Worm (Caenorhabditis elegans) whole organism, L4 larva: ENCODE measurements around the gene F18E3.13.

Source experiments
- F10B5.3 ChIP-seq: sonication (generic microtip); optimal IDR thresholded peaks from 2 replicates; lab custom pipeline; 2016; ENCODE audit warnings: mild to moderate bottlenecking, missing genetic modification characterization, missing compliant biosample characterization
- F37D6.2 ChIP-seq: sonication (generic microtip); optimal IDR thresholded peaks from 2 replicates; lab custom pipeline; 2016; ENCODE audit warnings: mild to moderate bottlenecking, missing genetic modification characterization, missing compliant biosample characterization
- R02D3.7 ChIP-seq: fragments of 150-350 bp; sonication (generic microtip); optimal IDR thresholded peaks from 3 replicates; lab custom pipeline; 2014; ENCODE audit warnings: missing biosample characterization, missing genetic modification characterization
- T20F7.1 ChIP-seq: fragments of 200-800 bp; sonication (Bioruptor generic); optimal IDR thresholded peaks from 2 replicates; lab custom pipeline; 2018; ENCODE audit warnings: mild to moderate bottlenecking, missing genetic modification characterization, missing compliant biosample characterization
- T26A8.4 ChIP-seq: fragments of 200-800 bp; sonication (Bioruptor generic); IDR thresholded peaks from 2 replicates; pipeline ENCODE4 v1.3.6; 2022; ENCODE audit warnings: missing genetic modification characterization, missing compliant biosample characterization
- Y105C5A.15 ChIP-seq: fragments of 200-800 bp; sonication (Bioruptor generic); IDR thresholded peaks from 2 replicates; pipeline ENCODE4 v1.3.6; 2022; ENCODE audit warnings: missing genetic modification characterization, missing compliant biosample characterization
- Y5F2A.4 ChIP-seq: fragments of 200-800 bp; sonication (Bioruptor generic); optimal IDR thresholded peaks from 2 replicates; lab custom pipeline; 2018; ENCODE audit warnings: mild to moderate bottlenecking, missing genetic modification characterization, missing compliant biosample characterization
- Y75B8A.6 ChIP-seq: fragments of 200-800 bp; sonication (Bioruptor generic); IDR thresholded peaks from 2 replicates; pipeline ENCODE4 v1.3.6; 2022; ENCODE audit warnings: missing genetic modification reagents, missing genetic modification characterization, missing compliant biosample characterization
- ZK546.5 ChIP-seq, 2 experiments: sonication (generic microtip); optimal IDR thresholded peaks; 2 replicates each; lab custom pipeline; 2017; ENCODE audit warnings: missing biosample characterization in 2 of 2, missing genetic modification characterization in 2 of 2
- aha-1 ChIP-seq: fragments of 150-350 bp; peaks from one replicate; lab custom pipeline; 2014; ENCODE audit warnings: missing biosample characterization, missing genetic modification characterization
- aly-2 ChIP-seq: sonication (generic microtip); optimal IDR thresholded peaks from 2 replicates; lab custom pipeline; 2018; ENCODE audit warnings: missing biosample characterization, missing genetic modification characterization
- ama-1 ChIP-seq: fragments of 150-350 bp; optimal IDR thresholded peaks from 2 replicates; lab custom pipeline; 2014; ENCODE audit warnings: inconsistent platforms, mixed read lengths
- attf-4 ChIP-seq: sonication (generic microtip); optimal IDR thresholded peaks from 3 replicates; lab custom pipeline; 2017; ENCODE audit warnings: missing biosample characterization, missing genetic modification characterization
- daf-12 ChIP-seq: fragments of 150-350 bp; optimal IDR thresholded peaks from 2 replicates; lab custom pipeline; 2014; ENCODE audit warnings: missing biosample characterization, missing genetic modification reagents, missing genetic modification characterization
- daf-16 ChIP-seq, 3 experiments: sonication (generic microtip); optimal IDR thresholded peaks; 2 replicates each; lab custom pipeline; 2016 to 2017; ENCODE audit warnings: missing genetic modification characterization in 3 of 3, missing genetic modification reagents in 3 of 3, mild to moderate bottlenecking in 2 of 3, missing compliant biosample characterization in 2 of 3, missing biosample characterization in 1 of 3, moderate library complexity in 1 of 3
- daf-19 ChIP-seq: fragments of 200-800 bp; sonication (Bioruptor generic); conservative IDR thresholded peaks from 2 replicates; pipeline ENCODE4 v1.3.6; 2022; ENCODE audit warnings: missing genetic modification characterization, missing compliant biosample characterization
- daf-8 ChIP-seq: fragments of 200-800 bp; sonication (Bioruptor generic); IDR thresholded peaks from 2 replicates; pipeline ENCODE4 v1.3.6; 2022; ENCODE audit warnings: missing genetic modification characterization, missing compliant biosample characterization
- dpl-1 ChIP-seq: fragments of 150-350 bp; optimal IDR thresholded peaks from 2 replicates; lab custom pipeline; 2014; ENCODE audit warnings: missing biosample characterization, missing genetic modification reagents, missing genetic modification characterization
- duxl-1 ChIP-seq: sonication (generic microtip); optimal IDR thresholded peaks from 2 replicates; lab custom pipeline; 2016; ENCODE audit warnings: mild to moderate bottlenecking, missing genetic modification characterization, moderate library complexity, missing compliant biosample characterization; ENCODE audit not compliant: poor library complexity
- dve-1 ChIP-seq: sonication (generic microtip); optimal IDR thresholded peaks from 2 replicates; lab custom pipeline; 2017; ENCODE audit warnings: antibody characterized with exemption, mild to moderate bottlenecking, missing genetic modification characterization, missing compliant biosample characterization; ENCODE audit not compliant: insufficient read depth
- fkh-10 ChIP-seq: fragments of 150-350 bp; optimal IDR thresholded peaks from 2 replicates; lab custom pipeline; 2014; ENCODE audit warnings: missing biosample characterization, missing genetic modification reagents, missing genetic modification characterization
- gei-8 ChIP-seq: fragments of 200-800 bp; sonication (Bioruptor generic); optimal IDR thresholded peaks from 2 replicates; lab custom pipeline; 2018; ENCODE audit warnings: mild to moderate bottlenecking, missing genetic modification characterization, missing compliant biosample characterization
- hlh-11 ChIP-seq: fragments of 200-800 bp; sonication (Bioruptor generic); optimal IDR thresholded peaks from 2 replicates; lab custom pipeline; 2018; ENCODE audit warnings: mild to moderate bottlenecking, missing genetic modification characterization, missing compliant biosample characterization
- hlh-30 ChIP-seq: sonication (generic microtip); optimal IDR thresholded peaks from 2 replicates; lab custom pipeline; 2017; ENCODE audit warnings: antibody characterized with exemption, mild to moderate bottlenecking, missing genetic modification characterization, missing compliant biosample characterization; ENCODE audit not compliant: insufficient read depth
- lin-39 ChIP-seq: fragments of 150-350 bp; optimal IDR thresholded peaks from 2 replicates; lab custom pipeline; 2014; ENCODE audit warnings: missing biosample characterization, missing genetic modification reagents, missing genetic modification characterization
- lir-3 ChIP-seq: sonication (generic microtip); optimal IDR thresholded peaks from 2 replicates; lab custom pipeline; 2016; ENCODE audit warnings: mild to moderate bottlenecking, missing genetic modification characterization, missing compliant biosample characterization
- lsy-2 ChIP-seq, 2 experiments: fragments of 150-350 bp in 1 of 2; sonication (generic microtip) in 1 of 2; optimal IDR thresholded peaks; 2 replicates each; lab custom pipeline; 2014 to 2017; ENCODE audit warnings: missing biosample characterization in 2 of 2, missing genetic modification characterization in 2 of 2
- madf-5 ChIP-seq, 2 experiments: fragments of 200-800 bp; sonication (Bioruptor generic); IDR thresholded peaks; 2 replicates each; pipeline ENCODE4 v1.3.6; 2022; ENCODE audit warnings: missing compliant biosample characterization in 2 of 2, missing genetic modification characterization in 2 of 2
- mdl-1 ChIP-seq, 2 experiments: fragments of 150-350 bp in 1 of 2; sonication (generic microtip) in 1 of 2; optimal IDR thresholded peaks; 2 replicates each; lab custom pipeline; 2014 to 2017; ENCODE audit warnings: missing biosample characterization in 2 of 2, missing genetic modification characterization in 2 of 2
- mdt-29 ChIP-seq: fragments of 200-800 bp; sonication (Bioruptor generic); IDR thresholded peaks from 2 replicates; pipeline ENCODE4 v1.3.6; 2022; ENCODE audit warnings: missing genetic modification reagents, missing genetic modification characterization, missing compliant biosample characterization
- mep-1 ChIP-seq: fragments of 150-350 bp; sonication (generic microtip); optimal IDR thresholded peaks from 3 replicates; lab custom pipeline; 2014; ENCODE audit warnings: missing biosample characterization, missing genetic modification characterization
- mxl-3 ChIP-seq: fragments of 200-800 bp; sonication (Bioruptor generic); optimal IDR thresholded peaks from 2 replicates; lab custom pipeline; 2018; ENCODE audit warnings: mild to moderate bottlenecking, missing genetic modification characterization, missing compliant biosample characterization
- nhr-102 ChIP-seq: sonication (generic microtip); optimal IDR thresholded peaks from 2 replicates; lab custom pipeline; 2016; ENCODE audit warnings: mild to moderate bottlenecking, missing genetic modification characterization, moderate library complexity, missing compliant biosample characterization
- nhr-25 ChIP-seq: sonication (generic microtip); optimal IDR thresholded peaks from 2 replicates; lab custom pipeline; 2017; ENCODE audit warnings: missing genetic modification characterization, mild to moderate bottlenecking, missing compliant biosample characterization, antibody characterized with exemption, moderate library complexity, borderline replicate concordance; ENCODE audit not compliant: insufficient read depth
- nhr-28 ChIP-seq: fragments of 150-350 bp; optimal IDR thresholded peaks from 2 replicates; lab custom pipeline; 2014; ENCODE audit warnings: missing biosample characterization, missing genetic modification characterization
- nhr-41 ChIP-seq: fragments of 200-800 bp; sonication (Bioruptor generic); IDR thresholded peaks from 2 replicates; pipeline ENCODE4 v1.3.6; 2022; ENCODE audit warnings: missing genetic modification reagents, missing genetic modification characterization, missing compliant biosample characterization
- nhr-48 ChIP-seq: sonication (generic microtip); optimal IDR thresholded peaks from 2 replicates; lab custom pipeline; 2016; ENCODE audit warnings: mild to moderate bottlenecking, missing genetic modification characterization, missing compliant biosample characterization
- nhr-6 ChIP-seq: fragments of 150-350 bp; optimal IDR thresholded peaks from 2 replicates; lab custom pipeline; 2014; ENCODE audit warnings: missing biosample characterization, missing genetic modification characterization
- pqm-1 ChIP-seq: sonication (generic microtip); optimal IDR thresholded peaks from 2 replicates; lab custom pipeline; 2017; ENCODE audit warnings: missing biosample characterization, missing genetic modification characterization
- rbr-2 ChIP-seq: sonication (generic microtip); optimal IDR thresholded peaks from 2 replicates; lab custom pipeline; 2016; ENCODE audit warnings: missing genotype, missing genetic modification characterization, missing compliant biosample characterization
- saeg-2 ChIP-seq: fragments of 200-800 bp; sonication (Bioruptor generic); IDR thresholded peaks from 2 replicates; pipeline ENCODE4 v1.3.6; 2022; ENCODE audit warnings: missing genetic modification reagents, missing genetic modification characterization, missing compliant biosample characterization
- spr-3 ChIP-seq: fragments of 200-800 bp; sonication (Bioruptor generic); optimal IDR thresholded peaks from 2 replicates; lab custom pipeline; 2018; ENCODE audit warnings: mild to moderate bottlenecking, missing genetic modification characterization, missing compliant biosample characterization
- unc-130 ChIP-seq: sonication (generic microtip); optimal IDR thresholded peaks from 2 replicates; lab custom pipeline; 2016; ENCODE audit warnings: missing genetic modification reagents, missing genetic modification characterization, missing compliant biosample characterization
- unc-62 ChIP-seq, 3 experiments: fragments of 150-350 bp in 1 of 3; sonication (generic microtip); optimal IDR thresholded peaks in 2 of 3; peaks in 1 of 3; 1 replicate in 1 of 3; 2 replicates in 2 of 3; lab custom pipeline; 2014 to 2017; ENCODE audit warnings: missing biosample characterization in 3 of 3, missing genetic modification characterization in 3 of 3, missing genetic modification reagents in 3 of 3, missing genotype in 1 of 3
- vab-7 ChIP-seq: fragments of 200-800 bp; sonication (Bioruptor generic); IDR thresholded peaks from 2 replicates; pipeline ENCODE4 v1.3.6; 2022; ENCODE audit warnings: missing genetic modification reagents, missing genetic modification characterization, missing compliant biosample characterization
- zfp-3 ChIP-seq: fragments of 200-800 bp; sonication (Bioruptor generic); conservative IDR thresholded peaks from 2 replicates; pipeline ENCODE4 v1.3.6; 2022; ENCODE audit warnings: missing genetic modification reagents, missing genetic modification characterization, missing compliant biosample characterization
- ztf-7 ChIP-seq: fragments of 150-350 bp; optimal IDR thresholded peaks from 2 replicates; lab custom pipeline; 2014; ENCODE audit warnings: missing biosample characterization, missing genetic modification characterization

Gene F18E3.13

DNA sequence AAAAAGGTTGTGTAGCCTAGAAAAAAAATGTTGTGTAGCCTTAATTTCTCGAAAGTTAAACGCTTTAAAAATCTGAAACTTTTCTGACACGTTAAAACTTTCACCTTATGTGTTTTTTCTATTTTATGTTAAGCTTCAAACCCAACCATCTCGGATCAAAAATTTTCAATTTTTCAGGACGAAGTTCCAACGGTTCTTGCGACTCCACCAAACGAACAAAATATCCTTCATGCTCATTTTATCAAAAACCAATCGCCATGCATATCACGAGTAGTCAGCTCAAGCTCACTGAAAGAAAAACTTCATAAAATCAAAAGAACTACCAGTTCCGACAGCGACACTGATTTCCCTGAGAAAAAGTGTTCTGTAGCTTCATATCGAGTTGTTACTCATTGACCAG is 20.5 kb downstream of the F18E3.13 start:
- TF ChIP-seq nhr-25 (tag; lab: Kevin White, UChicago) (no peak), aha-1 (tag; lab: Kevin White, UChicago) (peak; percentile 90), pqm-1 (tag; lab: Kevin White, UChicago) (no peak), gei-8 (GFP tag; lab: Kevin White, UChicago) (no peak), attf-4 (tag; lab: Kevin White, UChicago) (no peak), unc-62 (GFP tag; optimal IDR thresholded peaks at IDR 0.05 in 1 of 2; lab: Kevin White, UChicago) (no peak), unc-62 (tag; optimal IDR thresholded peaks at IDR 0.05; lab: Kevin White, UChicago) (no peak)

DNA sequence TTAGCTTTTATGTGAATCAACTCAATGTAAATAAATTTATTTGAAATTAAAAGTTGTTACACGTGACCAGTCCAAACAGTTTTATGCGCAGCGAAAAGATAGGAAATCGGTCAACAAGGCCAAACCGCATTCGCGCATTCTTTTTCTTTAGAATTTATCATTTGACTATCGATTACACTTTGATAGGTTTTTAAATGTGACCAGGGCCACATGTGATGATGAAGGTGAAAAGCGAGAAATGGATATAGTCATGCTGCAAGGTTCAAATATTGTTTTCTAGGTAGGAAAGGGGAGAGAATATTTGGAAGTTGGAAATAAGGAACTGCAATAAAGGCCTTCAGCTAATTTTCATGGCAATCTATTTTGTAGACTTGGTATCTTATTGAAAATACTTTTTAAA is 20.9 kb downstream of the F18E3.13 start:
- TF ChIP-seq vab-7 (GFP tag; lab: Robert Waterston, UW) (no peak), dpl-1 (GFP tag; lab: Kevin White, UChicago) (peak; percentile 4), ama-1 (peak; percentile 91), mxl-3 (GFP tag; lab: Kevin White, UChicago) (peak; percentile 34), daf-12 (tag; lab: Kevin White, UChicago) (no peak), ZK546.5 (tag; optimal IDR thresholded peaks at IDR 0.05; lab: Kevin White, UChicago) (no peak), daf-19 (no peak), T26A8.4 (GFP tag; lab: Robert Waterston, UW) (no peak), ztf-7 (tag; lab: Kevin White, UChicago) (no peak), hlh-30 (tag; lab: Kevin White, UChicago) (peak; percentile 84), zfp-3 (GFP tag; lab: Robert Waterston, UW) (peak; percentile 63; the same call in 1 of the 2 replicates), mdt-29 (GFP tag; lab: Robert Waterston, UW) (0 out of 2 replicates have a peak, but pooled peaks have one; percentile 7), duxl-1 (peak; percentile 13), F10B5.3 (tag; lab: Kevin White, UChicago) (no peak), unc-130 (GFP tag; lab: Kevin White, UChicago) (no peak), nhr-41 (GFP tag; lab: Robert Waterston, UW) (no peak; the same call in 1 of the 2 replicates), nhr-28 (tag; lab: Kevin White, UChicago) (peak; percentile 64), dve-1 (peak; percentile 34), Y5F2A.4 (GFP tag; lab: Kevin White, UChicago) (no peak), unc-62 (GFP tag; optimal IDR thresholded peaks at IDR 0.05 in 1 of 2; lab: Kevin White, UChicago) (peak in 1 of 2 experiments; percentile 8), unc-62 (tag; optimal IDR thresholded peaks at IDR 0.05; lab: Kevin White, UChicago) (no peak), nhr-102 (tag; lab: Kevin White, UChicago) (peak; percentile 1), mep-1 (tag; lab: Kevin White, UChicago) (peak; percentile 50), Y75B8A.6 (0 out of 2 replicates have a peak, but pooled peaks have one; percentile 44), mdl-1 (tag; optimal IDR thresholded peaks at IDR 0.05; lab: Kevin White, UChicago) (peak; percentile 8 to 73), daf-8 (GFP tag; lab: Robert Waterston, UW) (no peak), Y105C5A.15 (GFP tag; lab: Robert Waterston, UW) (no peak), daf-16 (GFP tag; optimal IDR thresholded peaks at IDR 0.05; lab: Kevin White, UChicago) (no peak), daf-16 (tag; optimal IDR thresholded peaks at IDR 0.05; lab: Kevin White, UChicago) (no peak), lir-3 (tag; lab: Kevin White, UChicago) (no peak), aha-1 (tag; lab: Kevin White, UChicago) (peak; percentile 66), nhr-48 (no peak), lsy-2 (tag; optimal IDR thresholded peaks at IDR 0.05; lab: Kevin White, UChicago) (peak in 1 of 2 experiments; percentile 41), hlh-11 (tag; lab: Kevin White, UChicago) (peak; percentile 73)

- TF ChIP-seq F37D6.2 (tag; lab: Kevin White, UChicago) = no peak
- TF ChIP-seq rbr-2 (tag; lab: Kevin White, UChicago) = peak; percentile 28
- TF ChIP-seq vab-7 (GFP tag; lab: Robert Waterston, UW) = 0 out of 2 replicates have a peak, but pooled peaks have one; percentile 6
- TF ChIP-seq nhr-6 (tag; lab: Kevin White, UChicago) = peak; percentile 2
- TF ChIP-seq R02D3.7 (tag; lab: Kevin White, UChicago) = no peak
- no peak for TF ChIP-seq madf-5 (GFP tag; IDR thresholded peaks at IDR 0.05; lab: Robert Waterston, UW)
- TF ChIP-seq saeg-2 (GFP tag; lab: Robert Waterston, UW) = 0 out of 2 replicates have a peak, but pooled peaks have one; percentile 34
- TF ChIP-seq lsy-2 (tag; optimal IDR thresholded peaks at IDR 0.05; lab: Kevin White, UChicago) = peak in 1 of 2 experiments; percentile 16
- TF ChIP-seq fkh-10 (GFP tag; lab: Kevin White, UChicago) = peak; percentile 29
- no peak for TF ChIP-seq lin-39 (tag; lab: Kevin White, UChicago)
- no peak for TF ChIP-seq spr-3 (GFP tag; lab: Kevin White, UChicago)
- TF ChIP-seq T20F7.1 (GFP tag; lab: Kevin White, UChicago) = no peak
- no peak for TF ChIP-seq mep-1 (tag; lab: Kevin White, UChicago)
- TF ChIP-seq aly-2 (tag; lab: Kevin White, UChicago) = no peak
- TF ChIP-seq zfp-3 (GFP tag; lab: Robert Waterston, UW) = no peak
- no peak for TF ChIP-seq unc-130 (GFP tag; lab: Kevin White, UChicago)
Measured at ce11 chrV:7437538-7437937, 21.6 kb downstream of the F18E3.13 start, which contains the start of gene F25E5.9. F25E5.9 (minus strand) TSS chrV:7437919.
